Fruit fly (Drosophila melanogaster) S2 (cell line): ENCODE measurements around the gene Gcn5.

Experiments
- CG8478 ChIP-seq: fragments of >200 bp; optimal IDR thresholded peaks from 2 replicates; lab custom pipeline; 2018
- CTCF ChIP-seq, 2 experiments: fragments of >200 bp; optimal IDR thresholded peaks; 2 replicates each; lab custom pipeline; 2018

dm6 chr3L:12515691-12516455, 7.9 kb downstream of the Gcn5 start:
- TF ChIP-seq CG8478: no peak
- TF ChIP-seq CTCF (optimal IDR thresholded peaks at IDR 0.05; lab: Kevin White, UChicago): no peak
